Fruit fly (Drosophila melanogaster) whole organism, adult: ENCODE measurements around the gene CG33262.

ENCODE experiments used
- CG11617 ChIP-seq: fragments of 200-800 bp; sonication (Bioruptor generic); optimal IDR thresholded peaks from 2 replicates; lab custom pipeline; 2017; ENCODE audit warnings: mild to moderate bottlenecking, missing biosample characterization, missing genetic modification reagents, missing genetic modification characterization
- CG12768 ChIP-seq: fragments of 200-800 bp; sonication (Bioruptor generic); optimal IDR thresholded peaks from 2 replicates; lab custom pipeline; 2017; ENCODE audit warnings: missing biosample characterization, missing genetic modification characterization, mild to moderate bottlenecking, moderate library complexity, missing genetic modification reagents
- CG14711 ChIP-seq: fragments of 200-800 bp; sonication (Bioruptor generic); optimal IDR thresholded peaks from 2 replicates; lab custom pipeline; 2018; ENCODE audit warnings: missing biosample characterization, mild to moderate bottlenecking, missing genetic modification characterization, moderate library complexity
- CG1620 ChIP-seq: fragments of 200-800 bp; sonication (Bioruptor generic); optimal IDR thresholded peaks from 2 replicates; lab custom pipeline; 2016; ENCODE audit warnings: missing biosample characterization, missing genetic modification characterization
- CG33017 ChIP-seq: fragments of 200-800 bp; sonication (Bioruptor generic); optimal IDR thresholded peaks from 2 replicates; lab custom pipeline; 2018; ENCODE audit warnings: missing biosample characterization, mild to moderate bottlenecking, missing genetic modification characterization, moderate library complexity
- CG5204 ChIP-seq: fragments of 200-800 bp; sonication (Bioruptor generic); optimal IDR thresholded peaks from 2 replicates; lab custom pipeline; 2016; ENCODE audit warnings: missing biosample characterization, missing genetic modification characterization
- CG7045 ChIP-seq: fragments of 200-800 bp; sonication (Bioruptor generic); optimal IDR thresholded peaks from 2 replicates; lab custom pipeline; 2017; ENCODE audit warnings: missing biosample characterization, mild to moderate bottlenecking, missing genetic modification characterization
- CG7101 ChIP-seq: fragments of 200-800 bp; sonication (Bioruptor generic); optimal IDR thresholded peaks from 2 replicates; lab custom pipeline; 2018; ENCODE audit warnings: missing biosample characterization, mild to moderate bottlenecking, missing genetic modification characterization, moderate library complexity
- Clk ChIP-seq: fragments of 200-800 bp; sonication (Bioruptor generic); optimal IDR thresholded peaks from 2 replicates; lab custom pipeline; 2017; ENCODE audit warnings: missing biosample characterization, missing genetic modification characterization
- Crg-1 ChIP-seq: fragments of 200-800 bp; sonication (Bioruptor generic); optimal IDR thresholded peaks from 2 replicates; lab custom pipeline; 2016; ENCODE audit warnings: missing biosample characterization, missing genetic modification characterization
- Hr96 ChIP-seq: fragments of 200-800 bp; sonication (Bioruptor generic); optimal IDR thresholded peaks from 2 replicates; lab custom pipeline; 2016; ENCODE audit warnings: missing biosample characterization, missing genetic modification characterization
- Mnt ChIP-seq: fragments of 200-800 bp; sonication (Bioruptor generic); optimal IDR thresholded peaks from 2 replicates; lab custom pipeline; 2016; ENCODE audit warnings: missing biosample characterization, mild to moderate bottlenecking, missing genetic modification characterization
- bab1 ChIP-seq: fragments of 200-800 bp; sonication (Bioruptor generic); optimal IDR thresholded peaks from 3 replicates; lab custom pipeline; 2019; ENCODE audit warnings: missing biosample characterization, mild to moderate bottlenecking, missing genetic modification characterization, moderate library complexity
- cic ChIP-seq: fragments of 200-800 bp; sonication (Bioruptor generic); optimal IDR thresholded peaks from 2 replicates; lab custom pipeline; 2017; ENCODE audit warnings: missing biosample characterization, mild to moderate bottlenecking, missing genetic modification characterization, moderate library complexity
- cnc ChIP-seq, 2 experiments: fragments of >200 bp; optimal IDR thresholded peaks; 2 replicates each; lab custom pipeline; 2017
- kay ChIP-seq: fragments of 200-800 bp; sonication (Bioruptor generic); peaks from one replicate; lab custom pipeline; 2016; ENCODE audit warnings: missing biosample characterization, missing genetic modification characterization, borderline replicate concordance
- ovo ChIP-seq: fragments of 200-800 bp; sonication (Bioruptor generic); optimal IDR thresholded peaks from 2 replicates; lab custom pipeline; 2016; ENCODE audit warnings: missing biosample characterization, missing genetic modification characterization
- pad ChIP-seq: fragments of 200-800 bp; sonication (Bioruptor generic); optimal IDR thresholded peaks from 3 replicates; lab custom pipeline; 2017; ENCODE audit warnings: missing biosample characterization, missing genetic modification characterization, mild to moderate bottlenecking, moderate library complexity, missing genetic modification reagents
- tj ChIP-seq: fragments of 200-800 bp; sonication (Bioruptor generic); optimal IDR thresholded peaks from 3 replicates; lab custom pipeline; 2017; ENCODE audit warnings: missing biosample characterization, mild to moderate bottlenecking, missing genetic modification characterization, moderate library complexity
- toe ChIP-seq: fragments of 200-800 bp; sonication (Bioruptor generic); optimal IDR thresholded peaks from 2 replicates; lab custom pipeline; 2016; ENCODE audit warnings: missing biosample characterization, missing genetic modification characterization

Gene CG33262

dm6 chr3L:13145021-13145420 lies 9.0 kb downstream of the CG33262 start:
- TF ChIP-seq Mnt (GFP tag; lab: Kevin White, UChicago) = no peak
- no peak for TF ChIP-seq bab1 (GFP tag; lab: Kevin White, UChicago)
- TF ChIP-seq CG12768 (GFP tag; lab: Kevin White, UChicago) = no peak
- TF ChIP-seq CG1620 (GFP tag; lab: Kevin White, UChicago) = no peak
- TF ChIP-seq CG5204 (GFP tag; lab: Kevin White, UChicago) = no peak
- TF ChIP-seq CG14711 (tag; lab: Kevin White, UChicago) = no peak
- TF ChIP-seq Clk (GFP tag; lab: Kevin White, UChicago) = no peak
- no peak for TF ChIP-seq Hr96 (GFP tag; lab: Kevin White, UChicago)
- no peak for TF ChIP-seq pad (GFP tag; lab: Kevin White, UChicago)
- no peak for TF ChIP-seq CG33017
- no peak for TF ChIP-seq cic (GFP tag; lab: Kevin White, UChicago)
- no peak for TF ChIP-seq toe (GFP tag; lab: Kevin White, UChicago)
- no peak for TF ChIP-seq CG11617 (GFP tag; lab: Kevin White, UChicago)
- TF ChIP-seq tj = no peak

dm6 chr3L:13146491-13146890 lies 10.4 kb downstream of the CG33262 start:
- no peak for TF ChIP-seq cic (GFP tag; lab: Kevin White, UChicago)
- no peak for TF ChIP-seq tj
- TF ChIP-seq CG5204 (GFP tag; lab: Kevin White, UChicago) = no peak
- TF ChIP-seq pad (GFP tag; lab: Kevin White, UChicago) = no peak
- no peak for TF ChIP-seq ovo (GFP tag; lab: Kevin White, UChicago)
- TF ChIP-seq kay (GFP tag; lab: Kevin White, UChicago) = no peak
- no peak for TF ChIP-seq bab1 (GFP tag; lab: Kevin White, UChicago)
- no peak for TF ChIP-seq Hr96 (GFP tag; lab: Kevin White, UChicago)
- TF ChIP-seq CG7101 (tag; lab: Kevin White, UChicago) = no peak
- TF ChIP-seq CG11617 (GFP tag; lab: Kevin White, UChicago) = no peak

- TF ChIP-seq CG11617 (GFP tag; lab: Kevin White, UChicago) (no peak), cnc (optimal IDR thresholded peaks at IDR 0.05; lab: Kevin White, UChicago) (no peak), pad (GFP tag; lab: Kevin White, UChicago) (no peak), ovo (GFP tag; lab: Kevin White, UChicago) (no peak), CG14711 (tag; lab: Kevin White, UChicago) (no peak), cic (GFP tag; lab: Kevin White, UChicago) (no peak), CG7101 (tag; lab: Kevin White, UChicago) (no peak), Hr96 (GFP tag; lab: Kevin White, UChicago) (no peak), Crg-1 (GFP tag; lab: Kevin White, UChicago) (no peak), Mnt (GFP tag; lab: Kevin White, UChicago) (no peak), bab1 (GFP tag; lab: Kevin White, UChicago) (no peak), CG12768 (GFP tag; lab: Kevin White, UChicago) (no peak), CG33017 (no peak)
These were observed 18.0 kb downstream of the CG33262 start for dm6 chr3L:13153915-13154542.

- TF ChIP-seq pad (GFP tag; lab: Kevin White, UChicago) = no peak
- no peak for TF ChIP-seq ovo (GFP tag; lab: Kevin White, UChicago)
- TF ChIP-seq CG7045 (GFP tag; lab: Kevin White, UChicago) = no peak
- no peak for TF ChIP-seq CG14711 (tag; lab: Kevin White, UChicago)
- TF ChIP-seq bab1 (GFP tag; lab: Kevin White, UChicago) = no peak
- no peak for TF ChIP-seq Clk (GFP tag; lab: Kevin White, UChicago)
- no peak for TF ChIP-seq Mnt (GFP tag; lab: Kevin White, UChicago)
- no peak for TF ChIP-seq cnc (optimal IDR thresholded peaks at IDR 0.05; lab: Kevin White, UChicago)
- no peak for TF ChIP-seq Hr96 (GFP tag; lab: Kevin White, UChicago)
- TF ChIP-seq CG7101 (tag; lab: Kevin White, UChicago) = no peak
- TF ChIP-seq Crg-1 (GFP tag; lab: Kevin White, UChicago) = no peak
- TF ChIP-seq toe (GFP tag; lab: Kevin White, UChicago) = no peak
- no peak for TF ChIP-seq tj
- no peak for TF ChIP-seq CG11617 (GFP tag; lab: Kevin White, UChicago)
- TF ChIP-seq CG1620 (GFP tag; lab: Kevin White, UChicago) = no peak
- no peak for TF ChIP-seq CG5204 (GFP tag; lab: Kevin White, UChicago)
- TF ChIP-seq CG33017 = no peak
- TF ChIP-seq CG12768 (GFP tag; lab: Kevin White, UChicago) = no peak
- TF ChIP-seq cic (GFP tag; lab: Kevin White, UChicago) = no peak
- no peak for TF ChIP-seq kay (GFP tag; lab: Kevin White, UChicago)
These were observed 19.2 kb downstream of the CG33262 start for dm6 chr3L:13155276-13155675.

dm6 chr3L:13169280-13169679 lies 33.2 kb downstream of the CG33262 start:
- TF ChIP-seq cic (GFP tag; lab: Kevin White, UChicago) (no peak), ovo (GFP tag; lab: Kevin White, UChicago) (no peak), pad (GFP tag; lab: Kevin White, UChicago) (no peak), Hr96 (GFP tag; lab: Kevin White, UChicago) (no peak), CG33017 (no peak), kay (GFP tag; lab: Kevin White, UChicago) (no peak), Clk (GFP tag; lab: Kevin White, UChicago) (no peak), cnc (optimal IDR thresholded peaks at IDR 0.05; lab: Kevin White, UChicago) (no peak), CG12768 (GFP tag; lab: Kevin White, UChicago) (no peak), Mnt (GFP tag; lab: Kevin White, UChicago) (no peak), CG5204 (GFP tag; lab: Kevin White, UChicago) (no peak), Crg-1 (GFP tag; lab: Kevin White, UChicago) (no peak)
